Worm (Caenorhabditis elegans): ENCODE results near the gene ZK1098.6.
A peak's percentile ranks its signal among the peaks of the same experiment; 100 is the strongest.

Gene ZK1098.6

DNA sequence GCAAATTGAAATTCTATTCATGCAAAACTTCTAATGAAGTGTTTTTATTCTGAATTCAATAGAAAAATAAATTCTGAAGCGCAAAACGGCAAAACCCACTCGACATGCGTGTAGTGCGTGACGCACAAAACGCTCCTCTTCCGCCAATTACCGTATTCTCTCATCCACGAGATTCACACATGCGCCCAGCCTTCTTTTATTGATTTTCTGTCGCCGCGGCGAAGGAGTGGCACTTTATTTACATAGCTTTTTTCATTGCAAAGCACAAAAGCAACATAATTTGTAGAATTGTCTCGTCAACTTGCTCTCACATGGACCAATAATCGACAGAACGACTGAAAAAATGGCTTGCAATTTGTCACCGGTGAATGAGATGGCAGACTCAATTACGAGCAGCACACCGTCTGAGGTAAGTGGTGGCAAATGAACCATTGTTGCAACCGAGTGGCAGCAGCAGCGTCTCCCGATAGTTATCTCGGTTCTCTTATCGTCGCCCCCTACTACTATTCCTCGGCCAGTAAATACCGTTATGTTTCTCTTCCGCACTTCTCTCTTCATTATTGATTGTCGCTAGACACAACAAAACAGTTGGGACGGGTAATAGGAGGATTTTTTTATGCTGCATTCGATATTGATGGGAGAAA, 19.2 kb downstream of the ZK1098.6 start, which contains the start of gene unc-16 (continued):
- TF ChIP-seq F10B5.3 (tag; optimal IDR thresholded peaks at IDR 0.05) (peak; percentile 20), nhr-42 (GFP tag; IDR thresholded peaks at IDR 0.05) (peak; percentile 18; the same call in 1 of the 2 replicates), lir-3 (tag; optimal IDR thresholded peaks at IDR 0.05) (no peak), hif-1 (tag; optimal IDR thresholded peaks at IDR 0.05) (peak in 1 of 2 experiments; percentile 65), zip-2 (tag; optimal IDR thresholded peaks at IDR 0.05) (no peak), cey-2 (tag; optimal IDR thresholded peaks at IDR 0.05; ENCODE audit: borderline replicate concordance, insufficient read depth) (no peak), mep-1 (tag; optimal IDR thresholded peaks at IDR 0.05) (peak; percentile 94), D1046.2 (GFP tag; IDR thresholded peaks at IDR 0.05) (no peak), spr-3 (GFP tag; optimal IDR thresholded peaks at IDR 0.05) (no peak), dpl-1 (GFP tag; optimal IDR thresholded peaks at IDR 0.05) (peak; percentile 76), mdt-29 (GFP tag; IDR thresholded peaks at IDR 0.05) (0 out of 2 replicates have a peak, but pooled peaks have one; percentile 54), zfp-2 (tag; optimal IDR thresholded peaks at IDR 0.05) (peak; percentile 21), aly-2 (tag; optimal IDR thresholded peaks at IDR 0.05) (no peak), unc-130 (GFP tag; optimal IDR thresholded peaks at IDR 0.05) (no peak), F44E2.7 (GFP tag; IDR thresholded peaks at IDR 0.05) (no peak), jun-1 (tag; optimal IDR thresholded peaks at IDR 0.05) (no peak), mdl-1 (tag; optimal IDR thresholded peaks at IDR 0.05) (peak; percentile 83 to 97), lin-13 (GFP tag; optimal IDR thresholded peaks at IDR 0.05) (peak; percentile 59), hlh-30 (tag; optimal IDR thresholded peaks at IDR 0.05; ENCODE audit: insufficient read depth) (peak; percentile 98), sdz-12 (GFP tag; optimal IDR thresholded peaks at IDR 0.05) (no peak), egl-27 (tag; optimal IDR thresholded peaks at IDR 0.05) (no peak), T20F7.1 (GFP tag; optimal IDR thresholded peaks at IDR 0.05) (peak; percentile 82), zip-11 (GFP tag; IDR thresholded peaks at IDR 0.05) (no peak), dmd-9 (GFP tag; IDR thresholded peaks at IDR 0.05) (0 out of 2 replicates have a peak, but pooled peaks have one; percentile 52), ztf-11 (tag; optimal IDR thresholded peaks at IDR 0.05) (no peak), F49E8.2 (tag; optimal IDR thresholded peaks at IDR 0.05; ENCODE audit: borderline replicate concordance) (no peak), nhr-102 (tag; optimal IDR thresholded peaks at IDR 0.05) (peak; percentile 51), daf-16 (GFP tag; optimal IDR thresholded peaks at IDR 0.05) (peak in 1 of 2 experiments; percentile 28), daf-16 (tag; optimal IDR thresholded peaks at IDR 0.05) (peak; percentile 79), lin-15B (tag; optimal IDR thresholded peaks at IDR 0.05) (no peak), skn-1 (tag; optimal IDR thresholded peaks at IDR 0.05) (no peak), ZK337.2 (GFP tag; IDR thresholded peaks at IDR 0.05) (0 out of 2 replicates have a peak, but pooled peaks have one; percentile 8), nhr-6 (tag; optimal IDR thresholded peaks at IDR 0.05) (peak; percentile 70), nhr-11 (tag; optimal IDR thresholded peaks at IDR 0.05) (peak; percentile 71), dve-1 (tag; optimal IDR thresholded peaks at IDR 0.05; ENCODE audit: insufficient read depth) (peak; percentile 80), T26A8.4 (GFP tag; IDR thresholded peaks at IDR 0.05) (peak; percentile 80), pqm-1 (tag; optimal IDR thresholded peaks at IDR 0.05) (peak; percentile 30), daf-8 (GFP tag; IDR thresholded peaks at IDR 0.05) (no peak), mxl-3 (GFP tag; optimal IDR thresholded peaks at IDR 0.05) (peak; percentile 89), R02D3.7 (tag; optimal IDR thresholded peaks at IDR 0.05) (no peak), nhr-237 (tag; optimal IDR thresholded peaks at IDR 0.05) (no peak), ceh-32 (tag; optimal IDR thresholded peaks at IDR 0.05; ENCODE audit: poor library complexity) (no peak), nhr-25 (tag; optimal IDR thresholded peaks at IDR 0.05; ENCODE audit: borderline replicate concordance, insufficient read depth) (peak; percentile 75), vab-7 (GFP tag; IDR thresholded peaks at IDR 0.05) (peak; percentile 56), lin-39 (tag; optimal IDR thresholded peaks at IDR 0.05) (no peak), set-16 (GFP tag; IDR thresholded peaks at IDR 0.05) (0 out of 2 replicates have a peak, but pooled peaks have one; percentile 16), attf-4 (tag; optimal IDR thresholded peaks at IDR 0.05) (no peak), ama-1 (optimal IDR thresholded peaks at IDR 0.05) (peak; percentile 86), daf-12 (tag; optimal IDR thresholded peaks at IDR 0.05) (no peak), nhr-77 (tag; optimal IDR thresholded peaks at IDR 0.05) (peak; percentile 50)
